Worm (Caenorhabditis elegans) whole organism, L4/young adult: ENCODE measurements around the gene npr-32.

Experiments used
- W03F9.2 ChIP-seq: fragments of 150-350 bp; optimal IDR thresholded peaks from 2 replicates; lab custom pipeline; 2014; ENCODE audit warnings: missing biosample characterization, missing genetic modification characterization
- dao-5 ChIP-seq: sonication (generic microtip); optimal IDR thresholded peaks from 2 replicates; lab custom pipeline; 2016; ENCODE audit warnings: missing genotype, missing genetic modification characterization, moderate library complexity, missing compliant biosample characterization

DNA sequence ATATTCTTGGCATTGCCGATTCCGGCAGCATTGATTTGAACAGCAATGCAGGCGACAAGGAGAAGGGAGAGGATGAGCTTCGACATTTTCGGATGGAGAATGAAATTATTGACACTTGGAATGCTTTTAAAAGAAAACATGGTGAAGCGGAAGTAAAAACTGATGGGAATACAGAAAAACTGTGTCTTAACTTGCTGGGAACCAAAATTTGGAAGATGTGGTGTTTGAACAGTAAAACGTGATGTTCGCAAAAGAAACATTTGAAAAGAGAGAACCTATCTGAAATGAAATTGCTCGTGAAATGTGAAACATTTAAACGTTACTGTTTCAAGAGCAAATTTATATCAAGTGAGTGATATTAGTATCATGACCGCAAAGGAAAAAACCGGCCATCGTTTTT, 33.9 kb upstream of the npr-32 start, which contains the start of gene F26D10.13:
- TF ChIP-seq dao-5 (tag; lab: Kevin White, UChicago) (no peak), W03F9.2 (tag; lab: Kevin White, UChicago) (no peak)
